Fruit fly (Drosophila melanogaster) S2 (cell line): ENCODE measurements around the gene HIP.
"Not testable (repeated sequence)": the region's sequence is repeated elsewhere in the genome, so short reads cannot be mapped to it uniquely, and the experiment has no call there.

Experiments used
- CG8478 ChIP-seq: fragments of >200 bp; optimal IDR thresholded peaks from 2 replicates; lab custom pipeline; 2018
- CTCF ChIP-seq, 2 experiments: fragments of >200 bp; optimal IDR thresholded peaks; 2 replicates each; lab custom pipeline; 2018

dm6 chrX:3798919-3799318 lies at the start of gene HIP:
- not testable (repeated sequence) for TF ChIP-seq CG8478 (lab: Kevin White, UChicago); CTCF (optimal IDR thresholded peaks at IDR 0.05; lab: Kevin White, UChicago)
